Fruit fly (Drosophila melanogaster) whole organism: Measurements from ENCODE around the gene CG2186.

ENCODE experiments used
- CG8478 ChIP-seq: fragments of >200 bp; optimal IDR thresholded peaks from 2 replicates; lab custom pipeline; 2018; ENCODE audit warnings: inconsistent platforms
- Dll ChIP-seq: fragments of >200 bp; optimal IDR thresholded peaks from 2 replicates; lab custom pipeline; 2017
- EcR ChIP-seq, 2 experiments: fragments of >200 bp; optimal IDR thresholded peaks; 2 replicates each; lab custom pipeline; 2017; ENCODE audit warnings: missing biosample characterization in 2 of 2, missing genetic modification characterization in 2 of 2, missing genetic modification reagents in 2 of 2
- psq ChIP-seq: fragments of >200 bp; optimal IDR thresholded peaks from 2 replicates; lab custom pipeline; 2017
- usp ChIP-seq: fragments of >200 bp; optimal IDR thresholded peaks from 2 replicates; lab custom pipeline; 2017; ENCODE audit warnings: missing biosample characterization, missing genetic modification characterization, mixed read lengths

dm6 chrX:10841717-10842255, 15.7 kb upstream of the CG2186 start, which contains the start of gene CG15209:
- no peak for TF ChIP-seq psq (lab: Kevin White, UChicago)
- no peak for TF ChIP-seq usp (GFP tag; lab: Kevin White, UChicago)
- TF ChIP-seq EcR (GFP tag; optimal IDR thresholded peaks at IDR 0.05; lab: Kevin White, UChicago) = no peak
- TF ChIP-seq CG8478 (lab: Kevin White, UChicago) = no peak
- TF ChIP-seq Dll = no peak
